Fruit fly (Drosophila melanogaster) S2 (cell line): ENCODE results near the gene CG8541.
"Not testable (repeated sequence)": the region's sequence is repeated elsewhere in the genome, so short reads cannot be mapped to it uniquely, and the experiment has no call there.

Experiments
- CG8478 ChIP-seq: fragments of >200 bp; optimal IDR thresholded peaks from 2 replicates; lab custom pipeline; 2018
- CTCF ChIP-seq, 2 experiments: fragments of >200 bp; optimal IDR thresholded peaks; 2 replicates each; lab custom pipeline; 2018

CG8541 gene

dm6 chr3L:7470202-7470601, 1.2 kb upstream of the CG8541 start, which contains the start of gene CG8543:
Gene CG8543 (minus strand): TSS chr3L:7470302.
- no peak for TF ChIP-seq CTCF (optimal IDR thresholded peaks at IDR 0.05; lab: Kevin White, UChicago)
- no peak for TF ChIP-seq CG8478

dm6 chr3L:7475270-7475669, 3.9 kb downstream of the CG8541 start, which contains the start of gene CG43292:
Gene CG43292 (plus strand): TSS chr3L:7475570.
- TF ChIP-seq CTCF (optimal IDR thresholded peaks at IDR 0.05; lab: Kevin White, UChicago) = no peak
- TF ChIP-seq CG8478 = no peak

dm6 chr3L:7485667-7486066, 14.3 kb downstream of the CG8541 start, which contains the start of gene mthl6:
Gene mthl6 (plus strand): TSS chr3L:7485967.
- no peak for TF ChIP-seq CTCF (optimal IDR thresholded peaks at IDR 0.05; lab: Kevin White, UChicago)
- no peak for TF ChIP-seq CG8478

DNA sequence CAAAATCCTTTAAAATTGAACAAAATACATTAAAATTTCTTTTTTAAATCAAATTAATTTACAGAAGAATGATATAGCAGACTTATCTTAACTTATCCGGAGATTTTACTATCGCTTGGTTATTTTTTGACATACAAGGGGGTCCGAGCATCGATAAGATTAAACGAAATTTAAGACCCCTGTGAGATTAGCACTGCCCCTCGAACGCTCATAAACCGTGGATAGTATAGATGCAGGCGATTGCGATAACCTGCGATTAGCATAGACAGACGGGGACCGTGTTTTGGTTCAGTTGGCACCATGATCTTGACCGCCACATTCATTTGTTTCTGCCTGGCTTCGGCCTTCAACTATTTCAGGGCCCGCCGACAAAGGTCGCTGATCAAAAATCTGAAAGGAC, 20.2 kb downstream of the CG8541 start, which contains the start of gene Cyp316a1:
TSS of gene Cyp316a1 (plus strand) at position 301 of the 400 bp plus-strand sequence.
- TF ChIP-seq CTCF (optimal IDR thresholded peaks at IDR 0.05; lab: Kevin White, UChicago) (no peak), CG8478 (no peak)

DNA sequence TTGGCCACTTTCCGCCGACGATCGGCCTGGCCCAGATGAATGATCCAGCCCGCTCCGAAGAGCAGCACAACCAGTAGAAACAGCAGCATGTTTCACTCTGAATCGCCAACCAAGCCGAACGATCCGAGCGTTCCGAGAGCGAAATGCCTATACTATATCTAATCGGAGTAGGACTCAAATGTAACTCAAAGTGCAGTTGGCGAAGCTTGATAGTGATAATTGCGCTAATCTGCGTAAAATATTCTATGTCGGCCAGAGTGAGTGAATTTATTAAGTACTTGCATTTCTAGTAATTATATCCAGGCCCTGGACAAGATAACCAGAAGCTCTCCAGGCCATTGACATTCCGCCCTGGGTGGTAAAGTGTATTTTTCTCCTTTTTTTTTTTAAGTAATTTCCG, 24.7 kb downstream of the CG8541 start, which contains the start of gene Cyp4d8:
TSS of gene Cyp4d8 (minus strand) at position 101 of the 400 bp plus-strand sequence.
- no peak for TF ChIP-seq CG8478

dm6 chr3L:7498731-7499130, 27.4 kb downstream of the CG8541 start, which contains the start of gene CG8539:
Gene CG8539 (minus strand): TSS chr3L:7498831.
- not testable (repeated sequence) for TF ChIP-seq CG8478; CTCF (optimal IDR thresholded peaks at IDR 0.05; lab: Kevin White, UChicago)

- no peak for TF ChIP-seq CG8478
- no peak for TF ChIP-seq CTCF (optimal IDR thresholded peaks at IDR 0.05; lab: Kevin White, UChicago)
These were observed 34.8 kb downstream of the CG8541 start, which contains the start of gene CG7548 for dm6 chr3L:7506117-7506516. Gene CG7548 (minus strand): TSS chr3L:7506217.

- TF ChIP-seq CTCF (optimal IDR thresholded peaks at IDR 0.05; lab: Kevin White, UChicago) (peak in 1 of 2 experiments; percentile 49), CG8478 (no peak)
These were observed 39.3 kb downstream of the CG8541 start, which contains the start of gene CG7546 for dm6 chr3L:7510414-7511384. Gene CG7546 (plus strand): TSS chr3L:7510986.

- TF ChIP-seq CG8478 = no peak
- TF ChIP-seq CTCF (optimal IDR thresholded peaks at IDR 0.05; lab: Kevin White, UChicago) = no peak
These were observed 47.2 kb downstream of the CG8541 start, which contains the start of gene ltl for dm6 chr3L:7518351-7519102. Gene ltl (plus strand): TSS chr3L:7518997.

- TF ChIP-seq CTCF (optimal IDR thresholded peaks at IDR 0.05; lab: Kevin White, UChicago) (no peak), CG8478 (no peak)
These were observed 47.9 kb downstream of the CG8541 start for dm6 chr3L:7519219-7519618.

- TF ChIP-seq CTCF (optimal IDR thresholded peaks at IDR 0.05; lab: Kevin White, UChicago) (no peak), CG8478 (no peak)
These were observed 49.3 kb downstream of the CG8541 start for dm6 chr3L:7520619-7521018.

DNA sequence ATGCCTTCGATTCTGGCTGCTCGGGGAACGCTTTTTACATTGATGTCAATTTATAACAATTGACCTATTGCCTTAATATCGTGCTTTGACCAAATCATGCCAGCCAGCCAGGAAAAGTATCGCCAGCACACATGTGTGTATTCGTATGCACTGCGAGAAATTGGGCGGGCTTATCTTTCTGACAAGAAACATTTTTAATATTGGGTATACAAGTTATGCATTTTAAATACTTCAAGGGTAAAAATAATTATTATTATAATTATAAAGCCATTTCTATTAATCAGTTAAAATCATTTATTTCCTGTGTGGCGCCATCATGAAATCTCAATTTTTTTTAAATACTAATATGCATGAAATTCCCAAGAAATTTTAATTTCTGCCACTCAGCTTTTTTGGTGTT, 50.5 kb downstream of the CG8541 start:
- TF ChIP-seq CTCF (optimal IDR thresholded peaks at IDR 0.05; lab: Kevin White, UChicago) (no peak), CG8478 (no peak)
